Fruit fly (Drosophila melanogaster): ENCODE measurements around the gene CG5280.

CG5280 gene

DNA sequence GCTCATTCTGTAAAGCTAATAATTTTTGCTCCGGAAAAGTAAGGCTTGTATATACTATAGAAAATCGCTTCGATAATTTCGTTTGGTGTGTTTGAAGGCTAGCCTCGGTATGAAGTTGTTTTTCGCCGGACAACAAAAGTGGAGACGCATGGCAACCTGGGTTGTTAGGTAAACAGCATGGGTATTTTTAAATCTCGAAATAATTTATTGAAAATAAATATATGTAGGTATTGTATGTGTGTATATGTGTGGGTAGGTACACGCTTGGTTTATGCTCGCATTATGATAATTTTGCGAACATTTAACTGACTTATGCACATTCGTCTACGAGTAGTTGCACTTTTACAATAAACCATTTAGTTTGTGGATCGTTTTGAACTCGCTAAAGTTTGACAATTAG, at the start of gene CG5280:
TSS of gene CG5280 (minus strand) at position 101 of the 400 bp plus-strand sequence.
- no peak for TF ChIP-seq CG16815 (GFP tag; optimal IDR thresholded peaks at IDR 0.05)
- TF ChIP-seq Myb (GFP tag; optimal IDR thresholded peaks at IDR 0.05): no peak
- no peak for TF ChIP-seq CG2678 (tag; optimal IDR thresholded peaks at IDR 0.05)
- TF ChIP-seq CG13123 (GFP tag; optimal IDR thresholded peaks at IDR 0.05): no peak
- no peak for TF ChIP-seq vvl (GFP tag; IDR thresholded peaks at IDR 0.05)
- TF ChIP-seq jigr1 (GFP tag; IDR thresholded peaks at IDR 0.05): no peak
- no peak for TF ChIP-seq D19A (tag; optimal IDR thresholded peaks at IDR 0.05)

DNA sequence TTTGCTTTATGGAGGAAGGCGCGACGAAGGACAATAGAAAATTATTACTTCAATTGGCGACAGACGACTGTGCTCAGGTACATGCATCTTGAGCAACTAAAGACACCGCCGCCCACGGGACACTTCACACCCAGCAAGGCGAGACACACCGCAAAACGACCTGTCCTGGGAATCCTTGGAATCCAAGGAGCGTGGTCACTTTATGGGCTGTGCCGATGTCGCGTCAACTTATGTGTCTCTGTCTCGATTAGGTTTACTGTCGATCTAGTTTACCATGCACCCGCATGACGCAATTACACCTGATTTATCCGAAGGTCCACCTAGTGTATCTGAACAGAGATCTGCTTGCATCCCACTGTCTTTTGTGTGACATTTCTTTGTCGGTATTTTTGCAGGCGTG, 49.2 kb upstream of the CG5280 start:
- TF ChIP-seq ham (GFP tag; IDR thresholded peaks at IDR 0.05) (no peak), bigmax (GFP tag; optimal IDR thresholded peaks at IDR 0.05) (no peak), Deaf1 (tag; optimal IDR thresholded peaks at IDR 0.05) (no peak), Sry-δ (GFP tag; optimal IDR thresholded peaks at IDR 0.05) (no peak), Poxn (GFP tag; IDR thresholded peaks at IDR 0.05) (no peak), CG9437 (GFP tag; optimal IDR thresholded peaks at IDR 0.05) (no peak), cad (GFP tag; optimal IDR thresholded peaks at IDR 0.05) (peak; percentile 58), CG14710 (tag; optimal IDR thresholded peaks at IDR 0.05) (no peak), zen (tag; optimal IDR thresholded peaks at IDR 0.05) (peak; percentile 88), CG31224 (GFP tag; IDR thresholded peaks at IDR 0.05) (no peak), CG8478 (optimal IDR thresholded peaks at IDR 0.05) (no peak), Ravus (GFP tag; IDR thresholded peaks at IDR 0.05) (no peak), CG13424 (tag; optimal IDR thresholded peaks at IDR 0.05) (no peak), CG10209 (GFP tag; optimal IDR thresholded peaks at IDR 0.05) (no peak), NFAT (GFP tag; IDR thresholded peaks at IDR 0.05) (no peak), CG2116 (GFP tag; optimal IDR thresholded peaks at IDR 0.05) (no peak), CG10565 (GFP tag; optimal IDR thresholded peaks at IDR 0.05) (no peak)

DNA sequence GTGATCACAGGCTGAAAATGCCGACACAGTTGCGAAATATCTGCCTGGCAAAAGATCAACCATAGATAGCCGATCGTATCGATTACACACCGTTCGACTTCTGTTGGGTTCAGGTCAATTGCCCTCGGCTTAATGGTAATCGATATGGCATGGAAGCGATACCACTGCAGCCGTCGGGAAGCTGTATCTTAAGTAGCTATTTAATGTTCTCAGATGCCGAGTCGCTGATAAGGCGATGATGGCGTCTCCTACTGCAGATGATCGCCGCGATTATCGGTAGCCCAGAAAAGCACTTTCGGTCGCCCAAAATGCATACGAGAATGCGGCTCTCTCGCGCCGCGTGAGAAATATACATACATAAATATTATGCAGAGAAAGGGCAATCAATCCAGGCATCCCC, 47.6 kb upstream of the CG5280 start:
- TF ChIP-seq zen (tag; optimal IDR thresholded peaks at IDR 0.05) (peak; percentile 78), CG15479 (GFP tag; optimal IDR thresholded peaks at IDR 0.05) (peak; percentile 83), wek (GFP tag; optimal IDR thresholded peaks at IDR 0.05) (no peak), grn (GFP tag; optimal IDR thresholded peaks at IDR 0.05) (peak; percentile 59)

DNA sequence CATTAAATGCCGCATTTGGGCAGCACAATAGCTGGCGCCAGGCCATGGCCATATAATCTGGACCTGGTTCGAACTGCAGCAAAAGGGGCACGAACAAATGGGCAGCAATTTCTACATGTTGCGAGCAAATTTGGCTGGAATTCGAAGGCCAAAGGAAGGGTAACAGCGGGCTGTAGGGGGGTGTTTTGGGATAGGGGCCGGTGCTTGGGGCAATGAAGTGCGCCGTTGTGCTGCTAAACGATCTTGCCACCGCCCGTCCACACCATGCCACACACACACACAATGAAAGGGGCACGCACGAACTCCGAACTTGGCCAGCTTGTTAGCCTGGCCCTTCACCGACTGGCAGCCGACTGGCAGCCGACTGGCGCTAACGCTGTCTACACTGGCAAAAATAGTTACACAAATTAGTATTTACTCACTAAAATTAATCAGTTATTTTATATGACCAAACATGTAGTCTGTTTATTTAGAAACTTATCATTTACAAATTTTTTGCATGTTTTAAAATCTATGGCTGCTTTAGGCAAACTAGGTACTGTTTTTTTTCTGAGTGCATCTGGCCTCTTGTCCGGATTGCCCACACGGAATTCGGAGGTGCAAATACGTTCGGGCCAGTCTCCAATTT, 44.1 kb upstream of the CG5280 start:
- TF ChIP-seq Usf (GFP tag; optimal IDR thresholded peaks at IDR 0.05) (no peak), Hr3 (GFP tag; optimal IDR thresholded peaks at IDR 0.05) (peak; percentile 46), Meics (GFP tag; optimal IDR thresholded peaks at IDR 0.05) (peak; percentile 19), CG15269 (tag; optimal IDR thresholded peaks at IDR 0.05) (no peak), CG2120 (GFP tag; optimal IDR thresholded peaks at IDR 0.05) (no peak), nom (GFP tag; optimal IDR thresholded peaks at IDR 0.05) (peak; percentile 61), Atf6 (GFP tag; IDR thresholded peaks at IDR 0.05) (peak; percentile 16; the same call in 1 of the 2 replicates), CG16779 (GFP tag; IDR thresholded peaks at IDR 0.05) (no peak), CG9817 (tag; optimal IDR thresholded peaks at IDR 0.05) (no peak), NK7.1 (GFP tag; optimal IDR thresholded peaks at IDR 0.05) (no peak), NC2α (GFP tag; optimal IDR thresholded peaks at IDR 0.05) (no peak), fd102C (GFP tag; optimal IDR thresholded peaks at IDR 0.05) (no peak), jing (GFP tag; optimal IDR thresholded peaks at IDR 0.05) (no peak), Hand (GFP tag; optimal IDR thresholded peaks at IDR 0.05) (no peak), pb (GFP tag; optimal IDR thresholded peaks at IDR 0.05) (no peak), CG2875 (GFP tag; optimal IDR thresholded peaks at IDR 0.05) (no peak), sisA (GFP tag; IDR thresholded peaks at IDR 0.05) (peak; percentile 80), bigmax (GFP tag; optimal IDR thresholded peaks at IDR 0.05) (no peak), Med (GFP tag) (peak; percentile 85), tup (GFP tag; optimal IDR thresholded peaks at IDR 0.05) (no peak), CG6689 (GFP tag; IDR thresholded peaks at IDR 0.05) (peak; percentile 82), Ptx1 (GFP tag; IDR thresholded peaks at IDR 0.05) (peak; percentile 70)
